Fruit fly (Drosophila melanogaster): ENCODE measurements around the gene CG5800.

CG5800 gene

DNA sequence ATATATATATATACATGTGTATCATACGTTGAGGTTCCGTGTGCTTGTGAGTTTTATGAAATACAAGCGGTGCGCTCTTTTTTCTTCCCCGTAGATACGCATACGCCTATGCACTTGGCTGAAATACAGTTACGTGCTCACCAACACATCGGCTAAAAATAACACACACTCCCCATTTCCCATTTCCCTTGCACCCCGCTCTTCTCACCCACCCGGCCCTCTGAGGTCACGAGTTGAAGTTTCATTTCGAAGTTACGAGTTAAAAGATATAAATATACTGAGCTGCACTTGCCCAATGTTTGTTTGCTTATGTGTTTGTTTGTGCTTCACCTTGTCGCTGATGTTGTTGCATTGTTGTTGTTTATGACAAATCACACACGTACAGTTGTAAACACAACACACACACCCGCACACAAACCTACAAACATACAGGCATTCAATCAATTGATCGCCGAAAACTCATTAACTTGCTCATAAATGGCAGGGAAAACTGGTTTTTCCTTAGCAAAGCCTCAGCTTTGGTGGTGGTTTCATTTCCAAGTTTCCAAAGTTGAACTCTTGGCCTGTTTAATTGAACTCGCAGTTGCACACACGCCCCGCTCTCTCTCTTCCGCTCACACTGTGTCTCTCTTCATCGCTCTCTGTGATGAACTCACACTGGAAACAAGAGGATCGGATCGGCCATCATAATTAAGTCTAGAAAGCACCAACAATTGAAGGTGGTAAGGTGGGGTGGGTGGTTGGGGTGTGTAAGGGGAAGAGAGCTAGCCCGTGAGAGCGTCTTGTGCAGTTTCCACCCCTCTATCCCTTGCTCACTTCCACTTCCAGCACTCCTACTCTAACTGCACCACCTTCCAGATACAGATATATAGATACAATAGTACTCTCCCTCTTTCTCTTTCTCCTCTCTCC lies 22.4 kb downstream of the CG5800 start:
- TF ChIP-seq Myc (optimal IDR thresholded peaks at IDR 0.05): no peak
- TF ChIP-seq h (optimal IDR thresholded peaks at IDR 0.05): no peak
- no peak for TF ChIP-seq ttk (optimal IDR thresholded peaks at IDR 0.05)
- TF ChIP-seq psq (optimal IDR thresholded peaks at IDR 0.05): no peak
- no peak for TF ChIP-seq Sin3A (optimal IDR thresholded peaks at IDR 0.05)
- TF ChIP-seq insv (optimal IDR thresholded peaks at IDR 0.05): no peak

DNA sequence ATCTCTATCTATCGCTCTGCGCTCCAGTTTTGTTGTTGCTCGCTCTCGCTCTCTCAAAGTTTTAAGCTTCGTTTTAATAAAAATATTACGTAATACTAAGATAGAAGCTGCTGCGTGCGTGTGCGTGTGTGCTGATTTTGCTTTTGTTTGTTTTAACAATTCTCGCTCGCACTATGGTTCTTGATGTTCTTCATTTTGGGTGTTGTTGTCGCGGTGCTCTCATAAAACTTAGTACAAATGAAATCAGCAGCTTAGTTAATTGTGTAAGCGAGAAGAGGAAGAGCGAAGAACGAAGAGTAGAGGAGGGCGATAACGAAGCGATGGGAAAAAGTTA lies 23.0 kb downstream of the CG5800 start:
- TF ChIP-seq psq (optimal IDR thresholded peaks at IDR 0.05) (no peak), Myc (optimal IDR thresholded peaks at IDR 0.05) (no peak), h (optimal IDR thresholded peaks at IDR 0.05) (no peak), Sin3A (optimal IDR thresholded peaks at IDR 0.05) (no peak), insv (optimal IDR thresholded peaks at IDR 0.05) (no peak), ttk (optimal IDR thresholded peaks at IDR 0.05) (no peak)

DNA sequence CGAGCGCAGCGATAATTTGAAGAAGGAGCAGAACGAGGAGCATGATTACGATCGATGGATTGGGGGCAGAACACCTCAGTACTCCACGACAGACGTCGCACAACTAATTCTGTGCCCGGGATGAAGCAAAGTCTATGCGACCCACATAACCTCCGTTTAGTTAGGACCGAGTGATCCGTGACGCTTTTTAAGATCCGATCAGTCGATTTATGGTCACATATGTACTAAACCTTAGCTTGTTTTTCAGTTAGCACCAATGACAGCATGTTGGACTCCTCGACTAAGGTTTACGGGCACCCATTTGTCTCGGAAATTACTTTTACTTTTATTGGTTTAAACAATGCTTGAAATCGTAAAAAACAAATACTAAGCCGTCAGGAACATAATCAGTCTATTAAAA lies 35.7 kb downstream of the CG5800 start, which contains the start of gene CG12990:
Gene CG12990 (minus strand): TSS at position 101 of the 400 bp plus-strand sequence.
- TF ChIP-seq ttk (optimal IDR thresholded peaks at IDR 0.05) (no peak), psq (optimal IDR thresholded peaks at IDR 0.05) (no peak), h (optimal IDR thresholded peaks at IDR 0.05) (no peak), insv (optimal IDR thresholded peaks at IDR 0.05) (no peak), Sin3A (optimal IDR thresholded peaks at IDR 0.05) (no peak), Myc (optimal IDR thresholded peaks at IDR 0.05) (no peak)

DNA sequence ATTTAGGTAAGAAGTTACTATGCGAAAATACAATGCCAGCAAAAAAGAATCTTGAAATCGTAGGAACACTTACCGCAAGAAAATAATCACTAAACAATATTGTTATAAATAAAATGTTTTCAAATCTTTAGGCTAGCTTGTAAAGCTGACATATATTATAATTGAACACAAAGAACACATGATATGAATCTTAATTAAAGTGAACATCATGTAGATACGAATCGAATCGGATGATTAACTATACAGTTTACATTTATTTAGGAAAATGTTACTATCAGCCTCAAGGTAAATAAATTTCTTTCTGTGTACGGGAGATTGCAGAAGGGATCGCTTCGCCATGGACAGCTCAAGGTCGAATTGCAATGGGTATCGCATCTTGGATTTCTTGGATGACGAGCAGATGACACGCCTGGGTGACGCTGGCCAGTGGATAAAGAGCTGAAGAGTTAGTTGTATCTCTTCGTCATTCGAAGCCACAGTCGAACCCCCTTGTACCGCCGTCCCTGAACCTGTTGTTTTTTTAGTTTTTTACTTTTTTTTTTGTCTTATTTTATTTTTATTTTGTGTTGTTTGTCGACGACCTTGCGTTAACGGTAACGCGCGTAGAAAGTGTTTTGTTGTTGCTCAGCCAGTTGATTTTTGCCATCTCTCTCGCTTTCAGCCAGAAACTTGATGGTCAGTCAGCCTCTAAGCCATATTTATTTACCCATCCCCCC lies 42.0 kb downstream of the CG5800 start:
- TF ChIP-seq ttk (optimal IDR thresholded peaks at IDR 0.05): no peak
- TF ChIP-seq insv (optimal IDR thresholded peaks at IDR 0.05): no peak
- TF ChIP-seq Sin3A (optimal IDR thresholded peaks at IDR 0.05): no peak
- TF ChIP-seq h (optimal IDR thresholded peaks at IDR 0.05): no peak
- no peak for TF ChIP-seq psq (optimal IDR thresholded peaks at IDR 0.05)
- TF ChIP-seq Myc (optimal IDR thresholded peaks at IDR 0.05): no peak

DNA sequence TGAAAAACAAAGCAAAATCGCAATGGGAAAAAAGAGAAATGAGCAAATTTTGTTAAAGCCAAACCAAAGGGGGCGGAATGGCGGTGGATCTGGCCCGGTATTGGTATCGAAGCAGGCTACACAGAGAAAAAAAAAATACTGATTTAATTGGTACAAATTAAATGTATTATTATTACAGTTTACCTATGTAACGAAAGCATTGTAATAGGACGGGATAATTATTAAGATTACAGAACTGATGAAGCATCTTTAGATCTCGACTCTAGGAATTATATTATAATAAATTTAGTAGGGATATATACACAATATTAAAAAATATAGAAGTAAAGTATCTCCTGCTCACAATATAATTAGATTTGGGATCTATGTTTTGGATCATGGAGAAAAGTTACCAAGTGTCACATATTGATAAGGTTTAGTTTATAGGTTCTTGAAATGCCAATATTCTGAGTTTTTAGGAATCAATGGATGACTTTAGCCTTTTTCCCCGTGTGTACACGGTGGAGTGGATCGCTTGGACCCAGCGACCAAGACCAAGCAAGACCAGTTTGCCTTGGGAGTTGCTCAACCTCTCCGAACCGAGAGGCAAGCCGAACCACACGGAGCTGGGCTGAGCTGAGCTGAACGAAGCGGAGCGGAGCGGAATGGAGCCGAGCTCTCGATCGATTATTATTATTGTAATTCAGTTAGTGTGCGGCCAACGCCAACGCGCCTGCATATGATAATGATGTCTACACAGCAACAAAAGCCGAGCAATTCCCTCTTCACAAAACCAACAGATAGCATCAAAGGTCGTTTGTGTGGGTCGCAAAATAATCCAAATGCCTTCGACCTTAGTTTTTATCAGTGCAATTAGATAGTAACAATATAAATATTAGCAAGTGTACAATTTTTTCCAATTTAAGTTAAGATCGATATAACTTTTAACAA lies 43.8 kb downstream of the CG5800 start:
- no peak for TF ChIP-seq ttk (optimal IDR thresholded peaks at IDR 0.05)
- no peak for TF ChIP-seq insv (optimal IDR thresholded peaks at IDR 0.05)
- TF ChIP-seq h (optimal IDR thresholded peaks at IDR 0.05): no peak
- no peak for TF ChIP-seq Sin3A (optimal IDR thresholded peaks at IDR 0.05)
- no peak for TF ChIP-seq psq (optimal IDR thresholded peaks at IDR 0.05)
- TF ChIP-seq Myc (optimal IDR thresholded peaks at IDR 0.05): no peak

DNA sequence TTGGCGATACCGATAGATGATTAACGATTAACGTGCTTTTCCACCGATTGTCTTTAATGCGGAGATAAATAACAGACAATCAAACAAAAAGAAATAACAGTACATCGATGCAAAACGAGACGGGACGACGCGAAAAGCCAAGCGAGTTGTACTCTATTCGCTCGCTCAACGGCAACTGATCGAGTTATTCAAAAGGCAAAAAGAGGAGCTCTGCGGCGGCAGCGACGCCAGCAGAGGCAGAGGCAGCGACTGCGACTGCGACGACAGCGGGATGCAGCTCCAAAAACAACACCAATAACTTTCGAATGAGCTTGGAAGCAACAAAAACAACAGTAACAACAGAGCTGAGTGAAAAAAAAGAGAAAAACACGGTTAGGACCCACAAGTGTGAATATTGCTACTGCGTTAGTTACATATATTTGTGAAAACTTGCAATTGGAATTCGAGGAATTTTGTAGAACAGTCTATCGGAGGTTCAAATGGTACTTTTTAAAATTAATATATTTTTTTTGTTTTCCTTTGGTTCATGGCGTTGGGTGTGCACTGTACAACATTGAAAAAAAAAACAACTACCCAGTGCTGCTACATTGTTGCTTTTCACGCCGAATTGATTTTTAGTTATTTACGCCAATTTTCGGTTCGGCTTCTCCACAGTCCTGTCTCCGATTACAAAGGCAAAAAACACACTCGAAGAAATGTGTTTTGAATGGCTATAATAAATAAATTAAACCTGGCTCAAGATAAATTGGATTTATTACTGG lies 46.8 kb downstream of the CG5800 start:
- TF ChIP-seq ttk (optimal IDR thresholded peaks at IDR 0.05) (no peak), Myc (optimal IDR thresholded peaks at IDR 0.05) (no peak), h (optimal IDR thresholded peaks at IDR 0.05) (no peak), psq (optimal IDR thresholded peaks at IDR 0.05) (no peak), insv (optimal IDR thresholded peaks at IDR 0.05) (no peak), Sin3A (optimal IDR thresholded peaks at IDR 0.05) (no peak)

DNA sequence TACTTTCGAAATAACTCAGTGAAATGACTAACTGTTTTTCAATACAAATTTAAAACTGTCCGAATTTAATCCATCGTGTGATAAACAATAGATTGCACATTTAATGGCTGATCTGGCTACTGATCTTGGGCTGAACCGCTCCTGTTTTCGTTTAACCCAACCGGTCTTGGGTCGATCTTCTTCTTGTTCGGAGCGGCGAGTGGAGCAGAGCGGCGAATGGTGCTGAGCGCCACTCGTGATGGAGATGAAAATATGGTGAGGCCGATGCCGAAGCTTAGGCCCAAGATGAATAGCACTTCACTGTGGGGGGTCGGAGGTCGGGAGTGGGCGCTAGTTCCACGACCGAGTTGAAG lies 47.4 kb downstream of the CG5800 start:
- TF ChIP-seq insv (optimal IDR thresholded peaks at IDR 0.05) (no peak), ttk (optimal IDR thresholded peaks at IDR 0.05) (no peak)

DNA sequence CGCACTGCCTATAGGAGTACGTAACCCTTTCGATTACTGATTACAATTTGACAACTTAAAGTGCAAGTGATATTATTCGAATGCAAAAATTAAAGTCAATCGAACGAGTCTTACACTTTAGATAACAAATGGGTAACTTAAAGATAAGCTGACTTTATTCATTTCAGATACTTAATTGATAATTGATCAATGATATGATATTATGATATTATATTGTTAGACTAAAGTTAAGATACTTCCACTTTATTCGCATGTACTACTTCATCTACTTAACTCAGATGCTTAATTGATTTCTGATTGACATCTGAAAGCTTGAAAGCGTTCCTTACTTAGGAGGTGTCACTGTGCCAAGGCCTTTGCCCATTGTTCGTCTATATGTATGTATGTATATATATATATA lies 50.1 kb downstream of the CG5800 start:
- TF ChIP-seq Sin3A (optimal IDR thresholded peaks at IDR 0.05): no peak
- no peak for TF ChIP-seq Myc (optimal IDR thresholded peaks at IDR 0.05)
- no peak for TF ChIP-seq h (optimal IDR thresholded peaks at IDR 0.05)
- no peak for TF ChIP-seq psq (optimal IDR thresholded peaks at IDR 0.05)
- TF ChIP-seq insv (optimal IDR thresholded peaks at IDR 0.05): no peak
- TF ChIP-seq ttk (optimal IDR thresholded peaks at IDR 0.05): no peak
